Fruit fly (Drosophila melanogaster) Kc167 (cell line): ENCODE measurements around the gene CG14811.

Experiments used
- h ChIP-seq: fragments of >200 bp; optimal IDR thresholded peaks from 3 replicates; lab custom pipeline; 2018; ENCODE audit warnings: missing external identifiers
- insv ChIP-seq: fragments of >200 bp; optimal IDR thresholded peaks from 3 replicates; lab custom pipeline; 2018; ENCODE audit warnings: missing external identifiers

dm6 chrX:1847735-1848134 lies 25.6 kb upstream of the CG14811 start:
- TF ChIP-seq h: no peak
- TF ChIP-seq insv (lab: Kevin White, UChicago): no peak
